Worm (Caenorhabditis elegans): ENCODE results near the gene C04E6.4.

Gene C04E6.4

DNA sequence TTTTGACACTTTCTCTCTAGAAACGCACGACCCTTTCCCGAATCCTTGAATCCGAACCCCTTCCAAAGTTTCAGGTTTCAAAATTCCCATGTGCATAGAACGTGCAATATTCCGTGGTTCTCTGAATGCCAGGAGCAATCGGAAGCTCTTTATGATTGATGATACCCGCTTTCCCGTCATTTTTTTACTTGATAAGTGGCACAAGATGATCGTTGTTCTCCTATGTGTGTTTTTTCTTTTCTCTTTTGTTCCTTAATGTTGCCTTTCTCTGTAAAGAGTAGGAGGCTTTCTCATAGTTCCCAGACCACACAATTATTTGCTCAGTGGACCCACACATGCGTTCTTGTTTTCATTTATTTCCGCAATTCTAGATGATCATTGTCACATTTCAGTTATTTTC, 18.4 kb upstream of the C04E6.4 start:
- TF ChIP-seq drap-1 (GFP tag; optimal IDR thresholded peaks at IDR 0.05) (no peak), mep-1 (tag; optimal IDR thresholded peaks at IDR 0.05) (no peak), unc-120 (tag; optimal IDR thresholded peaks at IDR 0.05; ENCODE audit: poor library complexity, severe bottlenecking) (no peak), flh-1 (GFP tag; optimal IDR thresholded peaks at IDR 0.05) (no peak), cnd-1 (tag; optimal IDR thresholded peaks at IDR 0.05) (no peak), sptf-1 (tag; optimal IDR thresholded peaks at IDR 0.05) (no peak)

- TF ChIP-seq hlh-1 (tag; optimal IDR thresholded peaks at IDR 0.05) (peak; percentile 32), ceh-83 (GFP tag; optimal IDR thresholded peaks at IDR 0.05) (no peak)
Measured at ce11 chrV:5891204-5891603, 16.0 kb upstream of the C04E6.4 start.

DNA sequence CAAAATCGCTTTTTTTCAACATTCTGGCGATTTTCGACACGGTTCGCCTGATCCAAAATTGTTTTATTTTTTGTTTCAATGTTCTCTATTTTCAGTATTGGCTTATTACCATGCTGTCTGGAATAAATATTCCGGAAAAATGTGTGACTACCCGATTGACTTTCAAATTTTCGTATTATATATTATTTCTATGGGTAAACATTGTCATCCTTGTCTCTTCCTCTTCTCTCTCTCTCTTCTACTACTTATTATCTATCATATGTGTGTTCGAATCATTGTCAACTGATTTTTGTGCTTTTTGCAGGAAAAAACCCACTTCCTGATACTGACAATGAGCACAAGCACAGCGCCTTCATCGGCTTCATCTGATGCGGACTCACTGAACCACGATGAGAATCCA, 14.2 kb upstream of the C04E6.4 start, which contains the start of gene C04E6.7:
Gene C04E6.7, plus strand, starts transcription at position 301 of the 400 bp plus-strand sequence.
- TF ChIP-seq lin-32 (GFP tag; optimal IDR thresholded peaks at IDR 0.05) (no peak), elt-1 (tag; optimal IDR thresholded peaks at IDR 0.05; ENCODE audit: borderline replicate concordance, insufficient read depth) (no peak), sem-2 (GFP tag; optimal IDR thresholded peaks at IDR 0.05) (no peak), hlh-1 (tag; optimal IDR thresholded peaks at IDR 0.05) (no peak), M03D4.4 (tag; optimal IDR thresholded peaks at IDR 0.05) (no peak), unc-120 (tag; optimal IDR thresholded peaks at IDR 0.05; ENCODE audit: poor library complexity, severe bottlenecking) (no peak), pha-4 (tag; optimal IDR thresholded peaks at IDR 0.05) (no peak), blmp-1 (tag; optimal IDR thresholded peaks at IDR 0.05) (no peak), drap-1 (GFP tag; optimal IDR thresholded peaks at IDR 0.05) (no peak), ceh-39 (tag; optimal IDR thresholded peaks at IDR 0.05) (no peak), elt-3 (tag; optimal IDR thresholded peaks at IDR 0.05) (no peak), nhr-2 (tag; optimal IDR thresholded peaks at IDR 0.05) (no peak), ham-2 (GFP tag; optimal IDR thresholded peaks at IDR 0.05) (no peak), unc-39 (tag; optimal IDR thresholded peaks at IDR 0.05) (no peak), nhr-12 (tag; optimal IDR thresholded peaks at IDR 0.05) (no peak), ces-1 (GFP tag; optimal IDR thresholded peaks at IDR 0.05) (no peak), bed-3 (GFP tag; optimal IDR thresholded peaks at IDR 0.05) (no peak), unc-62 (GFP tag; optimal IDR thresholded peaks at IDR 0.05) (no peak), nhr-28 (tag; optimal IDR thresholded peaks at IDR 0.05) (no peak), flh-1 (GFP tag; optimal IDR thresholded peaks at IDR 0.05) (no peak)

DNA sequence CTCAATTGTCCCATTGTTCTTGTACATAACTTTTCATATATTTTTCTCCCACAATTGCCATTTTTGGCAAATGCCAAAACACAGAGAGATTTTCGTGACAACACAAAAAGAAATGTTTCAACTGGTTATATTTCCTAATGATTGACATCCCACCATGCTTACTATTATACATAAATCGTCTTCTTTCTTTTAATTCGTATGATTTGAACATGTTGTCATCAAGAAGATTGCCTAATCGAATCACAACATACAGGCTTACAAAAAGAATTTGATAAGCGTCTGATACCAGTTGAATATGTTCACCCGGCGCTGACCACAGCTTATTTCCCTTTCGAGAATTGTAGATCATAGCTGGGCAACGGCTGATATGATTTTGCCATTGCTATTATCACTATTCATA, 12.2 kb upstream of the C04E6.4 start, which contains the start of gene grd-9:
Gene grd-9, plus strand, starts transcription at position 301 of the 400 bp plus-strand sequence.
- TF ChIP-seq nhr-12 (tag; optimal IDR thresholded peaks at IDR 0.05) = no peak
- no peak for TF ChIP-seq ces-1 (GFP tag; optimal IDR thresholded peaks at IDR 0.05)
- no peak for TF ChIP-seq tbx-8 (GFP tag; optimal IDR thresholded peaks at IDR 0.05)
- TF ChIP-seq cnd-1 (tag; optimal IDR thresholded peaks at IDR 0.05) = no peak
- no peak for TF ChIP-seq nhr-237 (tag; optimal IDR thresholded peaks at IDR 0.05)
- no peak for TF ChIP-seq ceh-39 (tag; optimal IDR thresholded peaks at IDR 0.05)
- TF ChIP-seq nhr-2 (tag; optimal IDR thresholded peaks at IDR 0.05) = no peak
- TF ChIP-seq blmp-1 (tag; optimal IDR thresholded peaks at IDR 0.05) = no peak
- no peak for TF ChIP-seq elt-3 (tag; optimal IDR thresholded peaks at IDR 0.05)
- TF ChIP-seq mep-1 (tag; optimal IDR thresholded peaks at IDR 0.05) = no peak
- no peak for TF ChIP-seq M03D4.4 (tag; optimal IDR thresholded peaks at IDR 0.05)
- TF ChIP-seq unc-120 (tag; optimal IDR thresholded peaks at IDR 0.05; ENCODE audit: poor library complexity, severe bottlenecking) = no peak

- TF ChIP-seq lsy-2 (tag; optimal IDR thresholded peaks at IDR 0.05) (no peak), ceh-43 (GFP tag; optimal IDR thresholded peaks at IDR 0.05) (no peak), drap-1 (GFP tag; optimal IDR thresholded peaks at IDR 0.05) (no peak), cnd-1 (tag; optimal IDR thresholded peaks at IDR 0.05) (no peak), lin-32 (GFP tag; optimal IDR thresholded peaks at IDR 0.05) (no peak), unc-39 (tag; optimal IDR thresholded peaks at IDR 0.05) (no peak), pha-4 (tag; optimal IDR thresholded peaks at IDR 0.05) (no peak), mep-1 (tag; optimal IDR thresholded peaks at IDR 0.05) (no peak), zip-8 (tag; optimal IDR thresholded peaks at IDR 0.05) (no peak), nhr-76 (tag; optimal IDR thresholded peaks at IDR 0.05) (no peak), nhr-2 (tag; optimal IDR thresholded peaks at IDR 0.05) (no peak), elt-1 (tag; optimal IDR thresholded peaks at IDR 0.05; ENCODE audit: borderline replicate concordance, insufficient read depth) (no peak), lin-13 (tag; optimal IDR thresholded peaks at IDR 0.05) (no peak), elt-3 (tag; optimal IDR thresholded peaks at IDR 0.05) (no peak), bed-3 (GFP tag; optimal IDR thresholded peaks at IDR 0.05) (no peak), mls-2 (tag; optimal IDR thresholded peaks at IDR 0.05) (no peak), ceh-83 (GFP tag; optimal IDR thresholded peaks at IDR 0.05) (no peak), ceh-39 (tag; optimal IDR thresholded peaks at IDR 0.05) (no peak), nhr-28 (tag; optimal IDR thresholded peaks at IDR 0.05) (no peak), nhr-12 (tag; optimal IDR thresholded peaks at IDR 0.05) (no peak)
Measured at ce11 chrV:5899940-5900339, 7.2 kb upstream of the C04E6.4 start, which contains the start of gene srd-16. srd-16 (minus strand) TSS chrV:5900040.

All from whole organism, mixed stage, embryonic.